Fruit fly (Drosophila melanogaster) whole organism, embryonic: ENCODE measurements around the gene AP-1sigma.

ENCODE experiments used
- BEAF-32 ChIP-seq: fragments of 200-800 bp; sonication (Bioruptor generic); optimal IDR thresholded peaks from 3 replicates; lab custom pipeline; 2017; ENCODE audit warnings: missing biosample characterization, missing genetic modification characterization, mild to moderate bottlenecking, moderate library complexity, missing genetic modification reagents
- CG12236 ChIP-seq: fragments of 200-800 bp; sonication (Bioruptor generic); optimal IDR thresholded peaks from 2 replicates; lab custom pipeline; 2016; ENCODE audit warnings: missing biosample characterization, missing genetic modification characterization
- CG12659 ChIP-seq: fragments of 200-800 bp; sonication (Bioruptor generic); optimal IDR thresholded peaks from 3 replicates; lab custom pipeline; 2017; ENCODE audit warnings: mild to moderate bottlenecking, missing biosample characterization, missing genetic modification reagents, missing genetic modification characterization
- CG12769 ChIP-seq: fragments of 200-800 bp; sonication (Bioruptor generic); optimal IDR thresholded peaks from 2 replicates; lab custom pipeline; 2019; ENCODE audit warnings: missing biosample characterization, mild to moderate bottlenecking, missing genetic modification characterization, moderate library complexity
- CG13123 ChIP-seq: fragments of 200-800 bp; sonication (Bioruptor generic); optimal IDR thresholded peaks from 2 replicates; lab custom pipeline; 2016; ENCODE audit warnings: missing biosample characterization, missing genetic modification characterization
- CG13424 ChIP-seq: fragments of 200-800 bp; sonication (Bioruptor generic); optimal IDR thresholded peaks from 2 replicates; lab custom pipeline; 2019; ENCODE audit warnings: missing biosample characterization, mild to moderate bottlenecking, missing genetic modification characterization, moderate library complexity
- CG13775 ChIP-seq: fragments of 200-800 bp; sonication (Bioruptor generic); optimal IDR thresholded peaks from 3 replicates; lab custom pipeline; 2017; ENCODE audit warnings: missing biosample characterization, mild to moderate bottlenecking, missing genetic modification characterization
- CG14050 ChIP-seq: fragments of 200-800 bp; sonication (Bioruptor generic); IDR thresholded peaks from 3 replicates; pipeline ENCODE4 v1.3.6; 2022; ENCODE audit warnings: missing biosample characterization, missing genetic modification characterization
- CG1529 ChIP-seq: fragments of 200-800 bp; sonication (Bioruptor generic); optimal IDR thresholded peaks from 3 replicates; lab custom pipeline; 2018; ENCODE audit warnings: missing biosample characterization, missing genetic modification characterization
- CG15514 ChIP-seq: fragments of 200-800 bp; sonication (Bioruptor generic); optimal IDR thresholded peaks from 3 replicates; lab custom pipeline; 2017; ENCODE audit warnings: missing biosample characterization, missing genetic modification characterization, mild to moderate bottlenecking, moderate library complexity, missing genetic modification reagents
- CG1602 ChIP-seq: fragments of 200-800 bp; sonication (Bioruptor generic); optimal IDR thresholded peaks from 3 replicates; lab custom pipeline; 2016; ENCODE audit warnings: missing biosample characterization, missing genetic modification characterization
- CG1603 ChIP-seq: fragments of 200-800 bp; sonication (Bioruptor generic); optimal IDR thresholded peaks from 2 replicates; lab custom pipeline; 2019; ENCODE audit warnings: missing biosample characterization, mild to moderate bottlenecking, missing genetic modification characterization, moderate library complexity
- CG2199 ChIP-seq: fragments of 200-800 bp; sonication (Bioruptor generic); IDR thresholded peaks from 3 replicates; pipeline ENCODE4 v1.3.6; 2022; ENCODE audit warnings: missing biosample characterization, missing genetic modification characterization
- CG31441 ChIP-seq: fragments of 200-800 bp; sonication (Bioruptor generic); IDR thresholded peaks from 2 replicates; pipeline ENCODE4 v1.3.6; 2022; ENCODE audit warnings: missing biosample characterization, missing genetic modification characterization
- CG33557 ChIP-seq: fragments of 200-800 bp; sonication (Bioruptor generic); optimal IDR thresholded peaks from 2 replicates; lab custom pipeline; 2019; ENCODE audit warnings: missing biosample characterization, mild to moderate bottlenecking, missing genetic modification characterization, moderate library complexity
- CG6175 ChIP-seq: fragments of 200-800 bp; sonication (Bioruptor generic); IDR thresholded peaks from 3 replicates; pipeline ENCODE4 v1.3.6; 2022; ENCODE audit warnings: missing biosample characterization, missing genetic modification characterization
- CG7745 ChIP-seq: fragments of 200-800 bp; sonication (Bioruptor generic); optimal IDR thresholded peaks from 2 replicates; lab custom pipeline; 2018; ENCODE audit warnings: missing biosample characterization, mild to moderate bottlenecking, missing genetic modification characterization, moderate library complexity
- CG8765 ChIP-seq: fragments of 200-800 bp; sonication (Bioruptor generic); IDR thresholded peaks from 2 replicates; pipeline ENCODE4 v1.3.6; 2022; ENCODE audit warnings: missing biosample characterization, missing genetic modification characterization
- Dfd ChIP-seq, 2 experiments: fragments of >200 bp; optimal IDR thresholded peaks; 2 replicates each; lab custom pipeline; 2017; ENCODE audit warnings: missing biosample characterization in 2 of 2, missing genetic modification characterization in 2 of 2
- Doc2 ChIP-seq: fragments of 200-800 bp; sonication (Bioruptor generic); IDR thresholded peaks from 2 replicates; pipeline ENCODE4 v1.3.6; 2022; ENCODE audit warnings: missing biosample characterization, missing genetic modification characterization
- Fer1 ChIP-seq: fragments of 200-800 bp; sonication (Bioruptor generic); optimal IDR thresholded peaks from 2 replicates; lab custom pipeline; 2017; ENCODE audit warnings: missing biosample characterization, mild to moderate bottlenecking, missing genetic modification characterization
- Lpt ChIP-seq: fragments of >200 bp; optimal IDR thresholded peaks from 2 replicates; lab custom pipeline; 2018; ENCODE audit warnings: missing biosample characterization, missing genetic modification characterization
- Meics ChIP-seq: fragments of 200-800 bp; sonication (Bioruptor generic); optimal IDR thresholded peaks from 2 replicates; lab custom pipeline; 2017; ENCODE audit warnings: missing biosample characterization, mild to moderate bottlenecking, missing genetic modification characterization
- Mrtf ChIP-seq: fragments of 200-800 bp; sonication (Bioruptor generic); IDR thresholded peaks from 3 replicates; pipeline ENCODE4 v1.3.6; 2022; ENCODE audit warnings: missing biosample characterization, missing genetic modification characterization
- Opbp ChIP-seq: fragments of 200-800 bp; sonication (Bioruptor generic); IDR thresholded peaks from 3 replicates; pipeline ENCODE4 v1.3.6; 2022; ENCODE audit warnings: missing biosample characterization, missing genetic modification characterization; ENCODE audit not compliant: partially characterized antibody
- Six4 ChIP-seq: fragments of 200-800 bp; sonication (Bioruptor generic); optimal IDR thresholded peaks from 2 replicates; lab custom pipeline; 2016; ENCODE audit warnings: missing biosample characterization, missing genetic modification characterization
- Sry-β ChIP-seq: fragments of 200-800 bp; sonication (Bioruptor generic); optimal IDR thresholded peaks from 2 replicates; lab custom pipeline; 2018; ENCODE audit warnings: missing biosample characterization, mild to moderate bottlenecking, missing genetic modification characterization, moderate library complexity
- Tbp ChIP-seq: fragments of >200 bp; optimal IDR thresholded peaks from 2 replicates; lab custom pipeline; 2018; ENCODE audit warnings: missing biosample characterization, missing genetic modification characterization
- Trl ChIP-seq, 3 experiments: fragments of >200 bp in 2 of 3; fragments of 200-800 bp in 1 of 3; sonication (Bioruptor generic) in 1 of 3; optimal IDR thresholded peaks; 2 replicates in 1 of 3; 3 replicates in 2 of 3; lab custom pipeline; 2016 to 2017; ENCODE audit warnings: missing biosample characterization in 1 of 3, missing genetic modification characterization in 1 of 3
- Xrp1 ChIP-seq: fragments of 200-800 bp; sonication (Bioruptor generic); IDR thresholded peaks from 2 replicates; pipeline ENCODE4 v1.3.6; 2022; ENCODE audit warnings: missing biosample characterization, missing genetic modification characterization
- chn ChIP-seq: fragments of 200-800 bp; sonication (Bioruptor generic); optimal IDR thresholded peaks from 2 replicates; lab custom pipeline; 2016; ENCODE audit warnings: missing biosample characterization, missing genetic modification characterization
- crp ChIP-seq, 2 experiments: fragments of 200-800 bp; sonication (Bioruptor generic); optimal IDR thresholded peaks; 2 replicates in 1 of 2; 3 replicates in 1 of 2; lab custom pipeline; 2017; ENCODE audit warnings: missing biosample characterization in 2 of 2, missing genetic modification characterization in 2 of 2, mild to moderate bottlenecking in 1 of 2, moderate library complexity in 1 of 2
- ems ChIP-seq: fragments of 200-800 bp; sonication (Bioruptor generic); optimal IDR thresholded peaks from 3 replicates; lab custom pipeline; 2016; ENCODE audit warnings: missing biosample characterization, missing genetic modification characterization
- eve ChIP-seq, 2 experiments: fragments of >200 bp; optimal IDR thresholded peaks; 2 replicates each; lab custom pipeline; 2017; ENCODE audit warnings: missing biosample characterization in 2 of 2, missing genetic modification characterization in 2 of 2
- exex ChIP-seq: fragments of 200-800 bp; sonication (Bioruptor generic); optimal IDR thresholded peaks from 4 replicates; lab custom pipeline; 2018; ENCODE audit warnings: missing biosample characterization, mild to moderate bottlenecking, missing genetic modification characterization, moderate library complexity
- fu2 ChIP-seq: fragments of 200-800 bp; sonication (Bioruptor generic); optimal IDR thresholded peaks from 2 replicates; lab custom pipeline; 2016; ENCODE audit warnings: missing biosample characterization, missing genetic modification characterization
- gfzf ChIP-seq: fragments of 200-800 bp; sonication (Bioruptor generic); optimal IDR thresholded peaks from 2 replicates; lab custom pipeline; 2016; ENCODE audit warnings: missing biosample characterization, mild to moderate bottlenecking, missing genetic modification characterization, moderate library complexity
- grn ChIP-seq: fragments of 200-800 bp; sonication (Bioruptor generic); optimal IDR thresholded peaks from 3 replicates; lab custom pipeline; 2017; ENCODE audit warnings: missing biosample characterization, missing genetic modification characterization
- lov ChIP-seq, 2 experiments: fragments of 200-800 bp in 1 of 2; fragments of >200 bp in 1 of 2; sonication (Bioruptor generic) in 1 of 2; IDR thresholded peaks in 1 of 2; optimal IDR thresholded peaks in 1 of 2; 2 replicates in 1 of 2; 3 replicates in 1 of 2; pipeline versions ENCODE4 v1.3.6 to Lab custom; 2017 to 2022; ENCODE audit warnings: missing biosample characterization in 1 of 2, missing genetic modification characterization in 1 of 2
- nerfin-2 ChIP-seq: fragments of 200-800 bp; sonication (Bioruptor generic); IDR thresholded peaks from 2 replicates; pipeline ENCODE4 v1.3.6; 2022; ENCODE audit warnings: missing biosample characterization, missing genetic modification characterization; ENCODE audit not compliant: partially characterized antibody
- repo ChIP-seq: fragments of 200-800 bp; sonication (Bioruptor generic); optimal IDR thresholded peaks from 2 replicates; lab custom pipeline; 2016; ENCODE audit warnings: missing biosample characterization, missing genetic modification characterization
- rib ChIP-seq: fragments of 200-800 bp; sonication (Bioruptor generic); IDR thresholded peaks from 2 replicates; pipeline ENCODE4 v1.3.6; 2022; ENCODE audit warnings: missing biosample characterization, missing genetic modification characterization
- row ChIP-seq: fragments of 200-800 bp; sonication (Bioruptor generic); IDR thresholded peaks from 3 replicates; pipeline ENCODE4 v1.3.6; 2022; ENCODE audit warnings: missing biosample characterization, missing genetic modification characterization
- slou ChIP-seq: fragments of 200-800 bp; sonication (Bioruptor generic); optimal IDR thresholded peaks from 3 replicates; lab custom pipeline; 2016; ENCODE audit warnings: missing biosample characterization, missing genetic modification characterization
- sob ChIP-seq: fragments of 200-800 bp; sonication (Bioruptor generic); IDR thresholded peaks from 2 replicates; pipeline ENCODE4 v1.3.6; 2022; ENCODE audit warnings: missing biosample characterization, missing genetic modification characterization
- tap ChIP-seq: fragments of 200-800 bp; optimal IDR thresholded peaks from 3 replicates; lab custom pipeline; 2019; ENCODE audit warnings: missing biosample characterization, mild to moderate bottlenecking, missing genetic modification characterization, moderate library complexity
- tgo ChIP-seq: fragments of 200-800 bp; sonication (Bioruptor generic); IDR thresholded peaks from 3 replicates; pipeline ENCODE4 v1.3.6; 2022; ENCODE audit warnings: missing biosample characterization, missing genetic modification characterization
- tio ChIP-seq: fragments of 200-800 bp; sonication (Bioruptor generic); optimal IDR thresholded peaks from 2 replicates; lab custom pipeline; 2017; ENCODE audit warnings: missing biosample characterization, missing genetic modification characterization, inconsistent platforms
- unpg ChIP-seq: fragments of 200-800 bp; sonication (Bioruptor generic); optimal IDR thresholded peaks from 3 replicates; lab custom pipeline; 2018; ENCODE audit warnings: missing biosample characterization, mild to moderate bottlenecking, missing genetic modification characterization, moderate library complexity
- zf30C ChIP-seq: fragments of 200-800 bp; sonication (Bioruptor generic); optimal IDR thresholded peaks from 3 replicates; lab custom pipeline; 2018; ENCODE audit warnings: missing biosample characterization, mild to moderate bottlenecking, missing genetic modification characterization

AP-1sigma gene

DNA sequence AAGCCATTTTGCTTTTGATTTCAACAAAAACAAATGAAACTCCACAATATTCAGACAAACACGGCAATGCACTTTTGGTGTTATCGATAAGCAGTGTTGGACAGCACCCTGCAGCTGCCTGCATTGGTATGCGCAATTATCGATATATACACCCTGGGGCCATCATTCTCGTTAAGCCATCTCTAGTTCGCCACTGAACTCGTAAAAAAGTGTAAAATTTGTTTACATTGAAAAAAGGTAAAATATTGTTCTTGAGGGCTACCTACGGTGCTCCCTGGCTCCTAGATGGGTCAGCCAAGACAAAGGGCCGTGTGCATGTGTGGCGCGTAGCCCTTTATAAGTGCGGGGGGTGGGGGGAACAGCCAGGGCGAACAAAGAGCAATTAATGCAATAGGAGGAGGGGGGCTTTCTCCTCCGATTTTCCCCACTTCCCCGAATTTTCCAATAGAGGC is 28.1 kb downstream of the AP-1sigma start, which contains the start of the genes CG13603 and CG5902:
CG13603 (minus strand) TSS at position 91 of the 452 bp plus-strand sequence.
CG5902 (plus strand) TSS at position 164 of the 452 bp plus-strand sequence.
- no peak for TF ChIP-seq grn (GFP tag; lab: Kevin White, UChicago)
- peak; percentile 73 for TF ChIP-seq CG15514 (GFP tag; lab: Kevin White, UChicago)
- no peak; the same call in 1 of the 2 replicates for TF ChIP-seq CG31441
- TF ChIP-seq Fer1 (GFP tag; lab: Kevin White, UChicago), result no peak
- TF ChIP-seq Sry-β (GFP tag; lab: Kevin White, UChicago), result no peak
- no peak for TF ChIP-seq Trl (optimal IDR thresholded peaks at IDR 0.05; lab: Kevin White, UChicago)
- peak; percentile 51 for TF ChIP-seq Trl (GFP tag; optimal IDR thresholded peaks at IDR 0.05; lab: Kevin White, UChicago)
- no peak for TF ChIP-seq eve (GFP tag; optimal IDR thresholded peaks at IDR 0.05; lab: Kevin White, UChicago)
- no peak for TF ChIP-seq lov (optimal IDR thresholded peaks at IDR 0.05; lab: Kevin White, UChicago)
- TF ChIP-seq lov (GFP tag; IDR thresholded peaks at IDR 0.05; lab: Robert Waterston, UW), result no peak
- TF ChIP-seq BEAF-32, result peak; percentile 84
- no peak for TF ChIP-seq Dfd (GFP tag; optimal IDR thresholded peaks at IDR 0.05; lab: Kevin White, UChicago)
- TF ChIP-seq nerfin-2, result peak; percentile 63; the same call in 1 of the 2 replicates
- no peak for TF ChIP-seq unpg
- peak; percentile 58; the same call in 2 of the 3 replicates for TF ChIP-seq row (GFP tag; lab: Robert Waterston, UW)
- TF ChIP-seq fu2 (GFP tag; lab: Kevin White, UChicago), result peak; percentile 31
- no peak for TF ChIP-seq Doc2
- TF ChIP-seq CG8765 (GFP tag; lab: Robert Waterston, UW), result no peak
- no peak for TF ChIP-seq tio (GFP tag; lab: Kevin White, UChicago)
- TF ChIP-seq tgo (GFP tag; lab: Robert Waterston, UW), result 0 out of 3 replicates have a peak, but pooled peaks have one; percentile 15
- no peak for TF ChIP-seq Mrtf (GFP tag; lab: Robert Waterston, UW)
- peak; percentile 23 for TF ChIP-seq CG13123
- TF ChIP-seq zf30C (GFP tag; lab: Kevin White, UChicago), result no peak
- TF ChIP-seq CG6175, result no peak
- TF ChIP-seq CG14050 (GFP tag; lab: Robert Waterston, UW), result no peak
- peak; percentile 28; the same call in 1 of the 2 replicates for TF ChIP-seq Xrp1
- no peak for TF ChIP-seq CG33557 (GFP tag; lab: Kevin White, UChicago)
- TF ChIP-seq Six4 (GFP tag; lab: Kevin White, UChicago), result no peak
- TF ChIP-seq CG12769, result no peak
- TF ChIP-seq crp (GFP tag; optimal IDR thresholded peaks at IDR 0.05; lab: Kevin White, UChicago), result peak in 1 of 2 experiments; percentile 8
- no peak for TF ChIP-seq CG1529 (GFP tag; lab: Kevin White, UChicago)
- TF ChIP-seq repo (GFP tag; lab: Kevin White, UChicago), result peak; percentile 67
- 0 out of 2 replicates have a peak, but pooled peaks have one; percentile 48 for TF ChIP-seq sob
- no peak for TF ChIP-seq slou (GFP tag; lab: Kevin White, UChicago)
- peak; percentile 76 for TF ChIP-seq CG1603
- TF ChIP-seq Tbp (GFP tag; lab: Kevin White, UChicago), result no peak
- peak; percentile 88 for TF ChIP-seq Opbp
- no peak for TF ChIP-seq CG13424 (tag; lab: Kevin White, UChicago)
- TF ChIP-seq CG1602 (GFP tag; lab: Kevin White, UChicago), result no peak
- TF ChIP-seq CG12659 (GFP tag; lab: Kevin White, UChicago), result peak; percentile 80
- TF ChIP-seq CG12236 (GFP tag; lab: Kevin White, UChicago), result peak; percentile 29
- no peak for TF ChIP-seq CG7745 (tag; lab: Kevin White, UChicago)
- no peak for TF ChIP-seq Meics (GFP tag; lab: Kevin White, UChicago)
- 0 out of 3 replicates have a peak, but pooled peaks have one; percentile 31 for TF ChIP-seq CG2199 (GFP tag; lab: Robert Waterston, UW)
- TF ChIP-seq CG13775 (GFP tag; lab: Kevin White, UChicago), result peak; percentile 31
- TF ChIP-seq exex (tag; lab: Kevin White, UChicago), result no peak
- no peak for TF ChIP-seq tap
- no peak for TF ChIP-seq rib (GFP tag; lab: Robert Waterston, UW)
- TF ChIP-seq gfzf (GFP tag; lab: Kevin White, UChicago), result peak; percentile 24
- peak; percentile 56 for TF ChIP-seq chn (GFP tag; lab: Kevin White, UChicago)
- no peak for TF ChIP-seq Lpt
- TF ChIP-seq ems, result peak; percentile 41
